Fruit fly (Drosophila melanogaster): ENCODE data around the gene Pfdn4.

The Pfdn4 gene

DNA sequence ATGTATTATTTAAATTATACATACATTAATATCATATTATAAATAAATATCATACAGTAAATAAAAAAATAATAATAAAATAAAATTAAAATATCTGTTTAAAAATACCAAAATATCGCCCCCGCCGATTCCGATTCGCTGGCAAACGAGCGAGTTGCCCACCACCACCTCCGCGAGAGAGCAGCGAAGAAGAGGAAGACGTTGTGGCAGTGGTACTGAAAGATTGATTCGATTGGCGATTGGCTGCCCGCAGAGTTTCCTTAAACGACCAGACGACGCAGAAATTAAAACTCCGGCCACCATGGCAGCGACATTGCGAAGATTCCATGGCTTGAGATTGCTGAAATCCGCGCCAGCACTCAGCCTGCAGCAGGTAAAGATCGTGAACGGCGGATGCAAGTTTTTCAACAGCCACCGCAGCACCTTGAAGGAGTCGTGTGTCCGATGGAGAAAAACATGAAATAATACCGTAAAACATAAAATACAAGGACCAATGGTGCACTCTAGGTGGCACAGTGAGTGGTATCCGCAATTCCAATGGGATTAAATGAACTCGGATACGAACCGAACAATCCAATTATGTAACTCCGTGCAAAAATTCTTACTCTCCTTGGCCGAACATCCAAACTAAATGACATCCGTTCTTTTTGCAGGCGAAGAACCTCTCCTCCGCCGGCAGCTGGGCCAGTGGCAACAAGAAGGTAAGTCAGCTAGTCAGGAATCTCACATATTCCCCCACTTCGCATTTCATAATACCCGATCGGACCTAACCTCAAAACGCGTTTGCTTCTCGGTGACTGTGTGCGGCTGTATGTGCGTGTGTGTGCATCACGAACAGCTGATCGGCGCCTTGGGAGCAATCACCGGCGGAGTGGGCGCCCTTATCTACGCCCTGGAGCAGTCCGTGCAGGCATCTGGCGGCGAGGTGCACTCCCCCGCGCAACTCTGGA, 7.5 kb downstream of the Pfdn4 start, which contains the start of gene Cyt-c1 (continued):
- TF ChIP-seq CG12391 (tag; optimal IDR thresholded peaks at IDR 0.05) (peak; percentile 26), pan (optimal IDR thresholded peaks at IDR 0.05) (no peak), pan (GFP tag; optimal IDR thresholded peaks at IDR 0.05 in 1 of 2, IDR thresholded peaks at IDR 0.05 in 1 of 2) (no peak), tgo (GFP tag; IDR thresholded peaks at IDR 0.05) (no peak), Doc2 (GFP tag; IDR thresholded peaks at IDR 0.05) (no peak), cg (GFP tag; optimal IDR thresholded peaks at IDR 0.05) (peak; percentile 75), cwo (GFP tag; optimal IDR thresholded peaks at IDR 0.05) (no peak), zfh1 (GFP tag; IDR thresholded peaks at IDR 0.05) (no peak), Dip3 (GFP tag; optimal IDR thresholded peaks at IDR 0.05) (no peak), Elba2 (GFP tag; optimal IDR thresholded peaks at IDR 0.05) (peak; percentile 67), CG30431 (GFP tag; optimal IDR thresholded peaks at IDR 0.05) (no peak), Fer1 (GFP tag; optimal IDR thresholded peaks at IDR 0.05) (no peak), Dp (GFP tag; optimal IDR thresholded peaks at IDR 0.05) (no peak), CG11723 (GFP tag; optimal IDR thresholded peaks at IDR 0.05) (no peak), kni (GFP tag; optimal IDR thresholded peaks at IDR 0.05) (no peak), en (GFP tag; optimal IDR thresholded peaks at IDR 0.05) (no peak), Blimp-1 (GFP tag; optimal IDR thresholded peaks at IDR 0.05) (no peak), pfk (GFP tag; optimal IDR thresholded peaks at IDR 0.05) (no peak), Hey (tag; optimal IDR thresholded peaks at IDR 0.05) (no peak), lilli (GFP tag; optimal IDR thresholded peaks at IDR 0.05) (no peak), CG10209 (GFP tag; optimal IDR thresholded peaks at IDR 0.05) (no peak), gsb-n (tag; optimal IDR thresholded peaks at IDR 0.05) (no peak), Hr3 (GFP tag; optimal IDR thresholded peaks at IDR 0.05) (no peak), CG11398 (GFP tag; optimal IDR thresholded peaks at IDR 0.05) (no peak), Atf6 (GFP tag; IDR thresholded peaks at IDR 0.05) (peak; percentile 45; the same call in 1 of the 2 replicates), Six4 (GFP tag; optimal IDR thresholded peaks at IDR 0.05) (no peak), CG13894 (tag; optimal IDR thresholded peaks at IDR 0.05) (no peak), unc-4 (GFP tag; IDR thresholded peaks at IDR 0.05; ENCODE audit: partially characterized antibody) (peak; percentile 50; the same call in 1 of the 2 replicates), ind (GFP tag; optimal IDR thresholded peaks at IDR 0.05) (no peak), esg (GFP tag; conservative IDR thresholded peaks at IDR 0.05) (no peak), Hr39 (optimal IDR thresholded peaks at IDR 0.05) (no peak), sqz (GFP tag; optimal IDR thresholded peaks at IDR 0.05) (no peak), CG17186 (GFP tag; optimal IDR thresholded peaks at IDR 0.05) (no peak), sim (GFP tag; IDR thresholded peaks at IDR 0.05) (no peak), hb (GFP tag; IDR thresholded peaks at IDR 0.05; ENCODE audit: partially characterized antibody) (peak; percentile 17; the same call in 1 of the 3 replicates), ato (GFP tag; IDR thresholded peaks at IDR 0.05; ENCODE audit: partially characterized antibody) (no peak), Chrac-16 (GFP tag; optimal IDR thresholded peaks at IDR 0.05) (no peak), CG3065 (GFP tag; optimal IDR thresholded peaks at IDR 0.05) (no peak), CG14441 (GFP tag; IDR thresholded peaks at IDR 0.05) (no peak), CG7963 (GFP tag; IDR thresholded peaks at IDR 0.05; ENCODE audit: partially characterized antibody) (0 out of 3 replicates have a peak, but pooled peaks have one; percentile 45), NfI (GFP tag; optimal IDR thresholded peaks at IDR 0.05) (no peak), zen (tag; optimal IDR thresholded peaks at IDR 0.05) (no peak), H2.0 (GFP tag; IDR thresholded peaks at IDR 0.05) (no peak), CG14965 (GFP tag; optimal IDR thresholded peaks at IDR 0.05; ENCODE audit: borderline replicate concordance) (no peak), vvl (GFP tag; IDR thresholded peaks at IDR 0.05) (peak; percentile 42), Mad (GFP tag; optimal IDR thresholded peaks at IDR 0.05) (no peak), CG9727 (GFP tag; optimal IDR thresholded peaks at IDR 0.05) (no peak), C15 (GFP tag; IDR thresholded peaks at IDR 0.05) (no peak), gcm2 (GFP tag; optimal IDR thresholded peaks at IDR 0.05) (no peak)
